Worm (Caenorhabditis elegans): ENCODE data around the gene met-2.

The met-2 gene

ce11 chrIII:8371595-8372305 lies 3.4 kb upstream of the met-2 start, which contains the start of gene lmbr-1:
lmbr-1 (plus strand) TSS chrIII:8372255.
- TF ChIP-seq nhr-129 (tag; optimal IDR thresholded peaks at IDR 0.05): no peak
- no peak for TF ChIP-seq mbf-1 (tag; optimal IDR thresholded peaks at IDR 0.05)
- no peak for TF ChIP-seq skn-1 (tag; optimal IDR thresholded peaks at IDR 0.05)
- no peak for TF ChIP-seq sma-9 (GFP tag; optimal IDR thresholded peaks at IDR 0.05)
- TF ChIP-seq sma-9 (tag; optimal IDR thresholded peaks at IDR 0.05): no peak
- no peak for TF ChIP-seq lin-13 (GFP tag; optimal IDR thresholded peaks at IDR 0.05)
- TF ChIP-seq unc-62 (GFP tag; optimal IDR thresholded peaks at IDR 0.05): no peak
- no peak for TF ChIP-seq ceh-82 (tag; optimal IDR thresholded peaks at IDR 0.05)
- no peak for TF ChIP-seq dmd-4 (tag; optimal IDR thresholded peaks at IDR 0.05)
- no peak for TF ChIP-seq unc-55 (GFP tag; optimal IDR thresholded peaks at IDR 0.05)
- TF ChIP-seq snpc-4 (tag; optimal IDR thresholded peaks at IDR 0.05): no peak
- TF ChIP-seq egl-27 (tag; optimal IDR thresholded peaks at IDR 0.05): no peak
- TF ChIP-seq unc-39 (tag; optimal IDR thresholded peaks at IDR 0.05): no peak
- TF ChIP-seq aly-2 (tag; optimal IDR thresholded peaks at IDR 0.05): no peak
- TF ChIP-seq fos-1 (tag; optimal IDR thresholded peaks at IDR 0.05): no peak
- TF ChIP-seq ceh-16 (tag; optimal IDR thresholded peaks at IDR 0.05): no peak

- no peak for TF ChIP-seq nhr-10 (tag; optimal IDR thresholded peaks at IDR 0.05)
- TF ChIP-seq blmp-1 (tag; optimal IDR thresholded peaks at IDR 0.05; ENCODE audit: insufficient read depth): no peak
- no peak for TF ChIP-seq egl-27 (tag; optimal IDR thresholded peaks at IDR 0.05)
- no peak for TF ChIP-seq sma-9 (GFP tag; optimal IDR thresholded peaks at IDR 0.05)
- TF ChIP-seq sma-9 (tag; optimal IDR thresholded peaks at IDR 0.05): no peak
- TF ChIP-seq mdl-1 (tag; optimal IDR thresholded peaks at IDR 0.05): no peak
- no peak for TF ChIP-seq gmeb-1 (tag; optimal IDR thresholded peaks at IDR 0.05)
- no peak for TF ChIP-seq unc-55 (GFP tag; optimal IDR thresholded peaks at IDR 0.05)
- no peak for TF ChIP-seq lin-11 (tag; optimal IDR thresholded peaks at IDR 0.05)
- no peak for TF ChIP-seq nhr-129 (tag; optimal IDR thresholded peaks at IDR 0.05)
- no peak for TF ChIP-seq lin-39 (tag; optimal IDR thresholded peaks at IDR 0.05)
- TF ChIP-seq R02D3.7 (tag; optimal IDR thresholded peaks at IDR 0.05): no peak
- no peak for TF ChIP-seq elt-1 (tag; optimal IDR thresholded peaks at IDR 0.05)
- no peak for TF ChIP-seq nhr-11 (tag; optimal IDR thresholded peaks at IDR 0.05)
- no peak for TF ChIP-seq unc-39 (tag; optimal IDR thresholded peaks at IDR 0.05)
- TF ChIP-seq ceh-82 (tag; optimal IDR thresholded peaks at IDR 0.05): no peak
- no peak for TF ChIP-seq nhr-237 (tag; optimal IDR thresholded peaks at IDR 0.05)
- no peak for TF ChIP-seq mbf-1 (tag; optimal IDR thresholded peaks at IDR 0.05)
Measured at ce11 chrIII:8380645-8381044, 5.5 kb downstream of the met-2 start, which contains the start of gene R05D3.12. R05D3.12 (plus strand) TSS chrIII:8380945.

- no peak for TF ChIP-seq dmd-4 (tag; optimal IDR thresholded peaks at IDR 0.05)
- no peak for TF ChIP-seq aly-2 (tag; optimal IDR thresholded peaks at IDR 0.05)
- no peak for TF ChIP-seq unc-55 (GFP tag; optimal IDR thresholded peaks at IDR 0.05)
- TF ChIP-seq nhr-77 (tag; optimal IDR thresholded peaks at IDR 0.05): no peak
- no peak for TF ChIP-seq nhr-25 (tag; optimal IDR thresholded peaks at IDR 0.05)
- TF ChIP-seq egl-27 (tag; optimal IDR thresholded peaks at IDR 0.05): no peak
- no peak for TF ChIP-seq gmeb-1 (tag; optimal IDR thresholded peaks at IDR 0.05)
- TF ChIP-seq alr-1 (tag; optimal IDR thresholded peaks at IDR 0.05): no peak
- TF ChIP-seq nhr-10 (tag; optimal IDR thresholded peaks at IDR 0.05): no peak
- no peak for TF ChIP-seq unc-39 (tag; optimal IDR thresholded peaks at IDR 0.05)
- no peak for TF ChIP-seq snpc-4 (tag; optimal IDR thresholded peaks at IDR 0.05)
- TF ChIP-seq lin-11 (tag; optimal IDR thresholded peaks at IDR 0.05): no peak
- TF ChIP-seq skn-1 (tag; optimal IDR thresholded peaks at IDR 0.05): no peak
- no peak for TF ChIP-seq nhr-11 (tag; optimal IDR thresholded peaks at IDR 0.05)
- no peak for TF ChIP-seq ztf-1 (GFP tag; conservative IDR thresholded peaks at IDR 0.05)
- no peak for TF ChIP-seq lin-13 (GFP tag; optimal IDR thresholded peaks at IDR 0.05)
- no peak for TF ChIP-seq unc-62 (GFP tag; optimal IDR thresholded peaks at IDR 0.05)
- TF ChIP-seq mdl-1 (tag; optimal IDR thresholded peaks at IDR 0.05): no peak
Measured at ce11 chrIII:8389539-8389938, 14.4 kb downstream of the met-2 start, which contains the start of gene ZK353.4. ZK353.4 (minus strand) TSS chrIII:8389639.

- TF ChIP-seq F13H6.1 (tag; optimal IDR thresholded peaks at IDR 0.05): peak; percentile 20
- TF ChIP-seq unc-39 (tag; optimal IDR thresholded peaks at IDR 0.05): peak; percentile 92
- TF ChIP-seq lsy-2 (tag; optimal IDR thresholded peaks at IDR 0.05): peak in 1 of 2 experiments; percentile 46
- no peak for TF ChIP-seq mab-5 (tag; optimal IDR thresholded peaks at IDR 0.05)
- TF ChIP-seq Y55F3AM.14 (GFP tag; optimal IDR thresholded peaks at IDR 0.05): no peak
- no peak for TF ChIP-seq nhr-77 (tag; optimal IDR thresholded peaks at IDR 0.05)
- no peak for TF ChIP-seq aly-2 (tag; optimal IDR thresholded peaks at IDR 0.05)
- TF ChIP-seq nhr-25 (tag; optimal IDR thresholded peaks at IDR 0.05): no peak
- peak; percentile 4 for TF ChIP-seq fos-1 (tag; optimal IDR thresholded peaks at IDR 0.05)
- TF ChIP-seq C34F6.9 (tag; optimal IDR thresholded peaks at IDR 0.05): peak; percentile 73
- TF ChIP-seq ZK546.5 (tag; optimal IDR thresholded peaks at IDR 0.05): no peak
- TF ChIP-seq elt-3 (tag; optimal IDR thresholded peaks at IDR 0.05): no peak
- TF ChIP-seq mdl-1 (tag; optimal IDR thresholded peaks at IDR 0.05): no peak
- no peak for TF ChIP-seq ama-1 (optimal IDR thresholded peaks at IDR 0.05)
- TF ChIP-seq lin-13 (GFP tag; optimal IDR thresholded peaks at IDR 0.05): peak; percentile 19
- no peak for TF ChIP-seq crh-2 (tag; optimal IDR thresholded peaks at IDR 0.05)
- no peak for TF ChIP-seq egl-27 (tag; optimal IDR thresholded peaks at IDR 0.05)
- TF ChIP-seq R02D3.7 (tag; optimal IDR thresholded peaks at IDR 0.05): no peak
- TF ChIP-seq nhr-129 (tag; optimal IDR thresholded peaks at IDR 0.05): peak; percentile 97
- no peak for TF ChIP-seq ztf-11 (tag; optimal IDR thresholded peaks at IDR 0.05)
- TF ChIP-seq gmeb-1 (tag; optimal IDR thresholded peaks at IDR 0.05): no peak
- TF ChIP-seq lin-39 (tag; optimal IDR thresholded peaks at IDR 0.05): no peak
- TF ChIP-seq ztf-4 (tag; optimal IDR thresholded peaks at IDR 0.05): no peak
- no peak for TF ChIP-seq sem-4 (tag; optimal IDR thresholded peaks at IDR 0.05)
- TF ChIP-seq ceh-16 (tag; optimal IDR thresholded peaks at IDR 0.05): no peak
- no peak for TF ChIP-seq nhr-11 (tag; optimal IDR thresholded peaks at IDR 0.05)
- TF ChIP-seq nhr-237 (tag; optimal IDR thresholded peaks at IDR 0.05): no peak
- no peak for TF ChIP-seq nhr-10 (tag; optimal IDR thresholded peaks at IDR 0.05)
- TF ChIP-seq blmp-1 (tag; optimal IDR thresholded peaks at IDR 0.05; ENCODE audit: insufficient read depth): no peak
- TF ChIP-seq sma-9 (GFP tag; optimal IDR thresholded peaks at IDR 0.05): no peak
- TF ChIP-seq sma-9 (tag; optimal IDR thresholded peaks at IDR 0.05): no peak
Measured at ce11 chrIII:8392307-8392706, 17.2 kb downstream of the met-2 start.

All from whole organism, L2 larva.